Worm (Caenorhabditis elegans) whole organism, mixed stage, embryonic: ENCODE measurements around the gene srbc-36.

Source experiments
- bed-3 ChIP-seq: fragments of 200-800 bp; sonication (Bioruptor generic); optimal IDR thresholded peaks from 3 replicates; lab custom pipeline; 2018; ENCODE audit warnings: mild to moderate bottlenecking, missing genetic modification characterization, moderate library complexity, missing compliant biosample characterization
- ceh-39 ChIP-seq: fragments of 150-350 bp; optimal IDR thresholded peaks from 2 replicates; lab custom pipeline; 2014; ENCODE audit warnings: missing biosample characterization, missing genetic modification characterization
- ceh-43 ChIP-seq: fragments of 200-800 bp; sonication (Bioruptor generic); optimal IDR thresholded peaks from 2 replicates; lab custom pipeline; 2018; ENCODE audit warnings: mild to moderate bottlenecking, missing genetic modification characterization, moderate library complexity, missing compliant biosample characterization
- ceh-83 ChIP-seq: fragments of 200-800 bp; sonication (Bioruptor generic); optimal IDR thresholded peaks from 2 replicates; lab custom pipeline; 2018; ENCODE audit warnings: mild to moderate bottlenecking, missing genetic modification characterization, missing compliant biosample characterization
- ces-1 ChIP-seq: fragments of 150-350 bp; optimal IDR thresholded peaks from 2 replicates; lab custom pipeline; 2014; ENCODE audit warnings: missing biosample characterization, missing genetic modification reagents, missing genetic modification characterization
- cnd-1 ChIP-seq: fragments of 200-800 bp; sonication (Bioruptor generic); optimal IDR thresholded peaks from 2 replicates; lab custom pipeline; 2018; ENCODE audit warnings: mild to moderate bottlenecking, missing genetic modification characterization, missing compliant biosample characterization
- drap-1 ChIP-seq: fragments of 200-800 bp; sonication (Bioruptor generic); optimal IDR thresholded peaks from 3 replicates; lab custom pipeline; 2018; ENCODE audit warnings: mild to moderate bottlenecking, missing genetic modification characterization, missing compliant biosample characterization
- elt-1 ChIP-seq: sonication (generic microtip); optimal IDR thresholded peaks from 2 replicates; lab custom pipeline; 2017; ENCODE audit warnings: missing genetic modification characterization, mild to moderate bottlenecking, missing compliant biosample characterization, antibody characterized with exemption, moderate library complexity, borderline replicate concordance; ENCODE audit not compliant: insufficient read depth
- elt-3 ChIP-seq: fragments of 150-350 bp; optimal IDR thresholded peaks from 2 replicates; lab custom pipeline; 2014; ENCODE audit warnings: missing biosample characterization, missing genetic modification characterization
- flh-1 ChIP-seq: fragments of 200-800 bp; sonication (Bioruptor generic); optimal IDR thresholded peaks from 2 replicates; lab custom pipeline; 2018; ENCODE audit warnings: mild to moderate bottlenecking, missing genetic modification characterization, moderate library complexity, missing compliant biosample characterization
- ham-2 ChIP-seq: fragments of 200-800 bp; sonication (Bioruptor generic); optimal IDR thresholded peaks from 2 replicates; lab custom pipeline; 2018; ENCODE audit warnings: mild to moderate bottlenecking, missing genetic modification characterization, missing compliant biosample characterization
- hlh-1 ChIP-seq: fragments of 150-350 bp; optimal IDR thresholded peaks from 2 replicates; lab custom pipeline; 2014; ENCODE audit warnings: missing biosample characterization, missing genetic modification reagents, missing genetic modification characterization
- lin-13 ChIP-seq: fragments of 150-350 bp; optimal IDR thresholded peaks from 2 replicates; lab custom pipeline; 2014; ENCODE audit warnings: missing biosample characterization, missing genetic modification characterization
- lin-32 ChIP-seq: fragments of 200-800 bp; sonication (Bioruptor generic); optimal IDR thresholded peaks from 2 replicates; lab custom pipeline; 2018; ENCODE audit warnings: mild to moderate bottlenecking, missing genetic modification characterization, missing compliant biosample characterization
- lsy-2 ChIP-seq: fragments of 150-350 bp; optimal IDR thresholded peaks from 2 replicates; lab custom pipeline; 2014; ENCODE audit warnings: missing biosample characterization, missing genetic modification characterization
- mep-1 ChIP-seq: fragments of 150-350 bp; optimal IDR thresholded peaks from 2 replicates; lab custom pipeline; 2017; ENCODE audit warnings: missing biosample characterization, missing genetic modification reagents, missing genetic modification characterization, inconsistent platforms
- mls-2 ChIP-seq: sonication (generic microtip); optimal IDR thresholded peaks from 2 replicates; lab custom pipeline; 2016; ENCODE audit warnings: mild to moderate bottlenecking, missing genetic modification characterization, moderate library complexity, missing compliant biosample characterization
- nhr-12 ChIP-seq: fragments of 150-350 bp; optimal IDR thresholded peaks from 2 replicates; lab custom pipeline; 2014; ENCODE audit warnings: missing biosample characterization, missing genetic modification characterization
- nhr-2 ChIP-seq: fragments of 150-350 bp; optimal IDR thresholded peaks from 2 replicates; lab custom pipeline; 2014; ENCODE audit warnings: missing biosample characterization, missing genetic modification characterization
- nhr-28 ChIP-seq: fragments of 150-350 bp; optimal IDR thresholded peaks from 2 replicates; lab custom pipeline; 2014; ENCODE audit warnings: missing biosample characterization, missing genetic modification characterization
- nhr-76 ChIP-seq: sonication (generic microtip); optimal IDR thresholded peaks from 2 replicates; lab custom pipeline; 2017; ENCODE audit warnings: missing biosample characterization, missing genetic modification characterization
- pha-4 ChIP-seq: fragments of 150-350 bp; optimal IDR thresholded peaks from 2 replicates; lab custom pipeline; 2018; ENCODE audit warnings: missing biosample characterization, missing genetic modification reagents, missing genetic modification characterization
- sem-2 ChIP-seq: fragments of 200-800 bp; sonication (Bioruptor generic); optimal IDR thresholded peaks from 2 replicates; lab custom pipeline; 2018; ENCODE audit warnings: mild to moderate bottlenecking, missing genetic modification characterization, missing compliant biosample characterization
- snpc-4 ChIP-seq: fragments of 150-350 bp; optimal IDR thresholded peaks from 2 replicates; lab custom pipeline; 2014; ENCODE audit warnings: missing biosample characterization, missing genetic modification characterization
- sptf-1 ChIP-seq: sonication (generic microtip); optimal IDR thresholded peaks from 2 replicates; lab custom pipeline; 2017; ENCODE audit warnings: mild to moderate bottlenecking, missing genetic modification characterization, moderate library complexity, missing compliant biosample characterization
- tbx-8 ChIP-seq: fragments of 200-800 bp; sonication (Bioruptor generic); optimal IDR thresholded peaks from 2 replicates; lab custom pipeline; 2018; ENCODE audit warnings: mild to moderate bottlenecking, missing genetic modification characterization, moderate library complexity, missing compliant biosample characterization
- unc-120 ChIP-seq: sonication (generic microtip); optimal IDR thresholded peaks from 2 replicates; lab custom pipeline; 2017; ENCODE audit warnings: missing genetic modification characterization, missing compliant biosample characterization; ENCODE audit not compliant: poor library complexity, severe bottlenecking
- unc-39 ChIP-seq: fragments of 150-350 bp; optimal IDR thresholded peaks from 2 replicates; lab custom pipeline; 2014; ENCODE audit warnings: missing biosample characterization, missing genetic modification characterization
- unc-62 ChIP-seq: fragments of 150-350 bp; optimal IDR thresholded peaks from 2 replicates; lab custom pipeline; 2014; ENCODE audit warnings: missing biosample characterization, missing genetic modification reagents, missing genetic modification characterization
- zip-8 ChIP-seq: fragments of 150-350 bp; optimal IDR thresholded peaks from 2 replicates; lab custom pipeline; 2014; ENCODE audit warnings: missing biosample characterization, missing genetic modification characterization

Gene srbc-36

ce11 chrV:3470782-3471181, 19.6 kb downstream of the srbc-36 start, which contains the start of gene srbc-29:
Gene srbc-29, minus strand, starts transcription at chrV:3470882.
- TF ChIP-seq hlh-1 (tag; lab: Kevin White, UChicago): no peak

ce11 chrV:3468436-3468835, 21.9 kb downstream of the srbc-36 start, which contains the start of gene gst-33:
Gene gst-33, minus strand, starts transcription at chrV:3468562.
- no peak for TF ChIP-seq ceh-39 (tag; lab: Kevin White, UChicago)
- TF ChIP-seq nhr-28 (tag; lab: Kevin White, UChicago): no peak
- no peak for TF ChIP-seq nhr-2 (tag; lab: Kevin White, UChicago)
- no peak for TF ChIP-seq mls-2 (tag; lab: Kevin White, UChicago)
- TF ChIP-seq nhr-76 (tag; lab: Kevin White, UChicago): no peak
- no peak for TF ChIP-seq tbx-8
- no peak for TF ChIP-seq snpc-4
- no peak for TF ChIP-seq elt-1 (tag; lab: Kevin White, UChicago)
- TF ChIP-seq lin-13 (tag; lab: Kevin White, UChicago): no peak
- TF ChIP-seq sptf-1 (tag; lab: Kevin White, UChicago): no peak
- TF ChIP-seq ces-1 (GFP tag; lab: Kevin White, UChicago): no peak
- no peak for TF ChIP-seq unc-39 (tag; lab: Kevin White, UChicago)
- TF ChIP-seq, all 35 proteins: peak for 0

ce11 chrV:3464897-3465296, 25.4 kb downstream of the srbc-36 start:
- TF ChIP-seq elt-3 (tag; lab: Kevin White, UChicago) (no peak), bed-3 (GFP tag; lab: Kevin White, UChicago) (no peak), flh-1 (no peak), nhr-76 (tag; lab: Kevin White, UChicago) (no peak), tbx-8 (no peak), unc-39 (tag; lab: Kevin White, UChicago) (no peak)

DNA sequence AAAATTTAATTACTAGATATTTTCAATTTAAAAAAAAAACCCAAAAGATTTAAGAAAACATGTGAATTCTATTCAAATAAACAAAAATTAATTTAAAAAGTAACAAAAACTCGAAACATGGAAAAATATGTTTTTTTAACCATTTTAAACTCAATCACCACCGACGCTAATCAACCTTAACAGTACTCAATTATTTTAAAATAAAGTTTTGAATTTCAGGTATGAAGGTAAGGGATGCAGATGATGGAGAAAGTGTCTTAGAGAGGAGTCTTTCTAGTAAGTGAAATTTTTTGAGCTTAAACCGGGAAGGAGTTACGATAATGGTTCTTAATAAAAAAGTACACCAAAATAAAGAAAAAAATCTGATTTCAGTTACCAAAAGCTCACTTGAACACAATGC, 26.8 kb downstream of the srbc-36 start, which contains the start of gene slc-28.1:
slc-28.1 (plus strand) TSS at position 301 of the 400 bp plus-strand sequence.
- TF ChIP-seq lin-32 (GFP tag; lab: Kevin White, UChicago) (no peak), nhr-2 (tag; lab: Kevin White, UChicago) (no peak), ceh-83 (GFP tag; lab: Kevin White, UChicago) (no peak), lsy-2 (tag; lab: Kevin White, UChicago) (no peak), ham-2 (GFP tag; lab: Kevin White, UChicago) (no peak), tbx-8 (no peak), lin-13 (tag; lab: Kevin White, UChicago) (no peak), nhr-76 (tag; lab: Kevin White, UChicago) (no peak), sptf-1 (tag; lab: Kevin White, UChicago) (no peak)

- TF ChIP-seq cnd-1 (tag; lab: Kevin White, UChicago) (no peak), ham-2 (GFP tag; lab: Kevin White, UChicago) (no peak), sem-2 (no peak), ceh-43 (no peak), elt-1 (tag; lab: Kevin White, UChicago) (no peak), unc-62 (GFP tag; lab: Kevin White, UChicago) (no peak), lsy-2 (tag; lab: Kevin White, UChicago) (no peak), drap-1 (GFP tag; lab: Kevin White, UChicago) (no peak), unc-120 (tag; lab: Kevin White, UChicago) (no peak), nhr-76 (tag; lab: Kevin White, UChicago) (no peak), tbx-8 (no peak), elt-3 (tag; lab: Kevin White, UChicago) (no peak), nhr-2 (tag; lab: Kevin White, UChicago) (no peak), lin-13 (tag; lab: Kevin White, UChicago) (no peak), zip-8 (no peak), mep-1 (tag; lab: Kevin White, UChicago) (no peak), pha-4 (tag; lab: Kevin White, UChicago) (no peak), nhr-12 (tag; lab: Kevin White, UChicago) (no peak), ces-1 (GFP tag; lab: Kevin White, UChicago) (no peak), nhr-28 (tag; lab: Kevin White, UChicago) (no peak)
- TF ChIP-seq, all 35 proteins: peak for 0
Observed at ce11 chrV:3459919-3460318, 30.4 kb downstream of the srbc-36 start, which contains the start of gene slc-28.2. Gene slc-28.2, plus strand, starts transcription at chrV:3460219.
